Worm (Caenorhabditis elegans) whole organism, young adult: ENCODE data around the gene C26E1.1.

Source experiments
- B0336.3 ChIP-seq: fragments of 200-800 bp; sonication (Bioruptor generic); IDR thresholded peaks from 2 replicates; pipeline ENCODE4 v1.3.6; 2022; ENCODE audit warnings: missing genetic modification characterization, missing compliant biosample characterization
- C17E4.6 ChIP-seq: fragments of 200-800 bp; sonication (Bioruptor generic); IDR thresholded peaks from 2 replicates; pipeline ENCODE4 v1.3.6; 2022; ENCODE audit warnings: missing genetic modification reagents, missing genetic modification characterization, missing compliant biosample characterization
- F49E8.2 ChIP-seq: sonication (generic microtip); optimal IDR thresholded peaks from 3 replicates; lab custom pipeline; 2017; ENCODE audit warnings: missing genetic modification characterization, mild to moderate bottlenecking, missing compliant biosample characterization, antibody characterized with exemption, moderate library complexity; ENCODE audit not compliant: insufficient read depth
- K11D2.4 ChIP-seq: fragments of 200-800 bp; sonication (Bioruptor generic); IDR thresholded peaks from 2 replicates; pipeline ENCODE4 v1.3.6; 2022; ENCODE audit warnings: missing genetic modification reagents, missing genetic modification characterization, missing compliant biosample characterization
- T07F8.4 ChIP-seq: sonication (generic microtip); optimal IDR thresholded peaks from 2 replicates; lab custom pipeline; 2016; ENCODE audit warnings: mild to moderate bottlenecking, missing genetic modification characterization, moderate library complexity, missing compliant biosample characterization
- Y53F4B.3 ChIP-seq: fragments of 200-800 bp; sonication (Bioruptor generic); IDR thresholded peaks from 2 replicates; pipeline ENCODE4 v1.3.6; 2022; ENCODE audit warnings: missing genetic modification reagents, missing genetic modification characterization, missing compliant biosample characterization
- Y79H2A.3 ChIP-seq: fragments of 200-800 bp; sonication (Bioruptor generic); conservative IDR thresholded peaks from 2 replicates; pipeline ENCODE4 v1.3.6; 2022; ENCODE audit warnings: missing genetic modification reagents, missing genetic modification characterization, missing compliant biosample characterization
- Y95B8A.8 ChIP-seq: fragments of 200-800 bp; sonication (Bioruptor generic); IDR thresholded peaks from 2 replicates; pipeline ENCODE4 v1.3.6; 2022; ENCODE audit warnings: missing genetic modification reagents, missing genetic modification characterization, missing compliant biosample characterization
- athp-1 ChIP-seq: sonication (generic microtip); optimal IDR thresholded peaks from 2 replicates; lab custom pipeline; 2017; ENCODE audit warnings: mild to moderate bottlenecking, missing genetic modification characterization, missing compliant biosample characterization
- attf-3 ChIP-seq: fragments of 200-800 bp; sonication (Bioruptor generic); conservative IDR thresholded peaks from 2 replicates; pipeline ENCODE4 v1.3.6; 2022; ENCODE audit warnings: missing genetic modification reagents, missing genetic modification characterization, missing compliant biosample characterization
- attf-6 ChIP-seq: fragments of 200-800 bp; sonication (Bioruptor generic); IDR thresholded peaks from 2 replicates; pipeline ENCODE4 v1.3.6; 2022; ENCODE audit warnings: missing genetic modification reagents, missing genetic modification characterization, missing compliant biosample characterization
- ccch-3 ChIP-seq: fragments of 200-800 bp; sonication (Bioruptor generic); optimal IDR thresholded peaks from 2 replicates; lab custom pipeline; 2018; ENCODE audit warnings: mild to moderate bottlenecking, missing genetic modification characterization, missing compliant biosample characterization
- ceh-40 ChIP-seq: fragments of 200-800 bp; sonication (Bioruptor generic); IDR thresholded peaks from 2 replicates; pipeline ENCODE4 v1.3.6; 2022; ENCODE audit warnings: missing genetic modification characterization, missing compliant biosample characterization
- ceh-79 ChIP-seq: sonication (generic microtip); optimal IDR thresholded peaks from 2 replicates; lab custom pipeline; 2017; ENCODE audit warnings: mild to moderate bottlenecking, missing genetic modification characterization, missing compliant biosample characterization
- die-1 ChIP-seq: sonication (generic microtip); optimal IDR thresholded peaks from 2 replicates; lab custom pipeline; 2016; ENCODE audit warnings: missing genotype, mild to moderate bottlenecking, missing genetic modification characterization, missing compliant biosample characterization
- dox-1 ChIP-seq: fragments of 200-800 bp; sonication (Bioruptor generic); IDR thresholded peaks from 2 replicates; pipeline ENCODE4 v1.3.6; 2022; ENCODE audit warnings: missing genetic modification reagents, missing genetic modification characterization, missing compliant biosample characterization
- dpff-1 ChIP-seq: sonication (generic microtip); optimal IDR thresholded peaks from 2 replicates; lab custom pipeline; 2017; ENCODE audit warnings: mild to moderate bottlenecking, missing genetic modification characterization, missing compliant biosample characterization
- dpl-1 ChIP-seq: fragments of 150-350 bp; optimal IDR thresholded peaks from 2 replicates; lab custom pipeline; 2014; ENCODE audit warnings: missing biosample characterization, missing genetic modification reagents, missing genetic modification characterization
- egl-18 ChIP-seq: fragments of 200-800 bp; sonication (Bioruptor generic); IDR thresholded peaks from 2 replicates; pipeline ENCODE4 v1.3.6; 2022; ENCODE audit warnings: missing genetic modification reagents, missing genetic modification characterization, missing compliant biosample characterization
- egrh-3 ChIP-seq: fragments of 200-800 bp; sonication (Bioruptor generic); IDR thresholded peaks from 2 replicates; pipeline ENCODE4 v1.3.6; 2022; ENCODE audit warnings: missing genetic modification reagents, missing genetic modification characterization, missing compliant biosample characterization
- ekl-4 ChIP-seq: fragments of 200-800 bp; sonication (Bioruptor generic); IDR thresholded peaks from 2 replicates; pipeline ENCODE4 v1.3.6; 2022; ENCODE audit warnings: missing genetic modification reagents, missing genetic modification characterization, missing compliant biosample characterization
- him-1 ChIP-seq: sonication (generic microtip); optimal IDR thresholded peaks from 2 replicates; lab custom pipeline; 2016; ENCODE audit warnings: missing genotype, missing genetic modification reagents, missing genetic modification characterization, missing compliant biosample characterization
- lag-1 ChIP-seq: fragments of 200-800 bp; sonication (Bioruptor generic); IDR thresholded peaks from 2 replicates; pipeline ENCODE4 v1.3.6; 2022; ENCODE audit warnings: missing genetic modification reagents, missing genetic modification characterization, missing compliant biosample characterization
- let-526 ChIP-seq: fragments of 200-800 bp; sonication (Bioruptor generic); IDR thresholded peaks from 2 replicates; pipeline ENCODE4 v1.3.6; 2022; ENCODE audit warnings: missing genetic modification reagents, missing genetic modification characterization, missing compliant biosample characterization
- lin-40 ChIP-seq: sonication (generic microtip); optimal IDR thresholded peaks from 2 replicates; lab custom pipeline; 2016; ENCODE audit warnings: missing genetic modification characterization, mild to moderate bottlenecking, missing compliant biosample characterization, missing genotype, missing genetic modification reagents
- lin-54 ChIP-seq: fragments of 200-800 bp; sonication (Bioruptor generic); optimal IDR thresholded peaks from 2 replicates; lab custom pipeline; 2018; ENCODE audit warnings: mild to moderate bottlenecking, missing genetic modification characterization, missing compliant biosample characterization
- lir-1 ChIP-seq: fragments of 200-800 bp; sonication (Bioruptor generic); conservative IDR thresholded peaks from 2 replicates; pipeline ENCODE4 v1.3.6; 2022; ENCODE audit warnings: missing genetic modification reagents, missing genetic modification characterization, missing compliant biosample characterization
- lsl-1 ChIP-seq: fragments of 200-800 bp; sonication (Bioruptor generic); optimal IDR thresholded peaks from 2 replicates; lab custom pipeline; 2018; ENCODE audit warnings: mild to moderate bottlenecking, missing genetic modification characterization, moderate library complexity, missing compliant biosample characterization
- madf-10 ChIP-seq: sonication (generic microtip); optimal IDR thresholded peaks from 2 replicates; lab custom pipeline; 2016; ENCODE audit warnings: mild to moderate bottlenecking, missing genetic modification characterization, missing compliant biosample characterization
- madf-3 ChIP-seq: fragments of 200-800 bp; sonication (Bioruptor generic); IDR thresholded peaks from 2 replicates; pipeline ENCODE4 v1.3.6; 2022; ENCODE audit warnings: missing genetic modification reagents, missing genetic modification characterization, missing compliant biosample characterization
- madf-6 ChIP-seq: fragments of 200-800 bp; sonication (Bioruptor generic); IDR thresholded peaks from 2 replicates; pipeline ENCODE4 v1.3.6; 2022; ENCODE audit warnings: missing genetic modification reagents, missing genetic modification characterization, missing compliant biosample characterization
- madf-8 ChIP-seq: fragments of 200-800 bp; sonication (Bioruptor generic); conservative IDR thresholded peaks from 2 replicates; pipeline ENCODE4 v1.3.6; 2022; ENCODE audit warnings: missing genetic modification reagents, missing genetic modification characterization, missing compliant biosample characterization
- nfya-2 ChIP-seq: fragments of 200-800 bp; sonication (Bioruptor generic); IDR thresholded peaks from 2 replicates; pipeline ENCODE4 v1.3.6; 2022; ENCODE audit warnings: missing genetic modification reagents, missing genetic modification characterization, missing compliant biosample characterization
- nfyb-1 ChIP-seq: fragments of 200-800 bp; sonication (Bioruptor generic); IDR thresholded peaks from 2 replicates; pipeline ENCODE4 v1.3.6; 2022; ENCODE audit warnings: missing genetic modification reagents, missing genetic modification characterization, missing compliant biosample characterization
- nhr-27 ChIP-seq: fragments of 200-800 bp; sonication (Bioruptor generic); optimal IDR thresholded peaks from 2 replicates; lab custom pipeline; 2018; ENCODE audit warnings: mild to moderate bottlenecking, missing genetic modification characterization, moderate library complexity, missing compliant biosample characterization
- pha-4 ChIP-seq: fragments of 150-350 bp; sonication (generic microtip); optimal IDR thresholded peaks from 2 replicates; lab custom pipeline; 2014; ENCODE audit warnings: missing biosample characterization, missing genetic modification reagents, missing genetic modification characterization
- rpc-1 ChIP-seq, 2 experiments: fragments of 150-350 bp in 1 of 2; sonication (generic microtip) in 1 of 2; optimal IDR thresholded peaks; 2 replicates each; lab custom pipeline; 2014 to 2018; ENCODE audit warnings: missing biosample characterization in 1 of 2, missing genetic modification characterization in 1 of 2, missing genetic modification reagents in 1 of 2, missing genotype in 1 of 2
- sea-2 ChIP-seq: fragments of 200-800 bp; sonication (Bioruptor generic); IDR thresholded peaks from 2 replicates; pipeline ENCODE4 v1.3.6; 2022; ENCODE audit warnings: missing genetic modification characterization, missing compliant biosample characterization
- somi-1 ChIP-seq: fragments of 200-800 bp; sonication (Bioruptor generic); optimal IDR thresholded peaks from 2 replicates; lab custom pipeline; 2018; ENCODE audit warnings: mild to moderate bottlenecking, missing genetic modification characterization, missing compliant biosample characterization
- tbx-9 ChIP-seq: sonication (generic microtip); optimal IDR thresholded peaks from 2 replicates; lab custom pipeline; 2016; ENCODE audit warnings: borderline replicate concordance, missing genetic modification characterization, inconsistent platforms, missing compliant biosample characterization
- unc-130 ChIP-seq: sonication (generic microtip); optimal IDR thresholded peaks from 2 replicates; lab custom pipeline; 2016; ENCODE audit warnings: missing genetic modification reagents, missing genetic modification characterization, missing compliant biosample characterization
- xnd-1 ChIP-seq: sonication (generic microtip); optimal IDR thresholded peaks from 2 replicates; lab custom pipeline; 2016; ENCODE audit warnings: missing genotype, missing genetic modification reagents, missing genetic modification characterization, missing compliant biosample characterization
- zfh-2 ChIP-seq: fragments of 200-800 bp; sonication (Bioruptor generic); conservative IDR thresholded peaks from 2 replicates; pipeline ENCODE4 v1.3.6; 2022; ENCODE audit warnings: missing genetic modification reagents, missing genetic modification characterization, missing compliant biosample characterization
- zim-3 ChIP-seq: sonication (generic microtip); optimal IDR thresholded peaks from 2 replicates; lab custom pipeline; 2017; ENCODE audit warnings: mild to moderate bottlenecking, missing genetic modification characterization, moderate library complexity, missing compliant biosample characterization
- ztf-18 ChIP-seq: sonication (generic microtip); optimal IDR thresholded peaks from 2 replicates; lab custom pipeline; 2016; ENCODE audit warnings: missing genotype, mild to moderate bottlenecking, missing genetic modification characterization, missing compliant biosample characterization
- ztf-22 ChIP-seq: fragments of 200-800 bp; sonication (Bioruptor generic); optimal IDR thresholded peaks from 2 replicates; lab custom pipeline; 2018; ENCODE audit warnings: mild to moderate bottlenecking, missing genetic modification characterization, moderate library complexity, missing compliant biosample characterization
- ztf-3 ChIP-seq: fragments of 200-800 bp; sonication (Bioruptor generic); optimal IDR thresholded peaks from 2 replicates; lab custom pipeline; 2018; ENCODE audit warnings: mild to moderate bottlenecking, missing genetic modification characterization, missing compliant biosample characterization

The C26E1.1 gene

ce11 chrV:13309806-13310205, 12.5 kb downstream of the C26E1.1 start (continued):
- no peak for TF ChIP-seq lin-40 (tag; lab: Kevin White, UChicago)
- TF ChIP-seq madf-3 (GFP tag; lab: Robert Waterston, UW), result peak; percentile 63; the same call in 1 of the 2 replicates
- TF ChIP-seq F49E8.2 (tag; lab: Kevin White, UChicago), result no peak
- no peak for TF ChIP-seq tbx-9 (tag; lab: Kevin White, UChicago)
- peak; percentile 47; the same call in 1 of the 2 replicates for TF ChIP-seq B0336.3 (GFP tag; lab: Robert Waterston, UW)
- TF ChIP-seq let-526 (GFP tag; lab: Robert Waterston, UW), result no peak
- TF ChIP-seq Y79H2A.3 (GFP tag; lab: Robert Waterston, UW), result no peak
- no peak for TF ChIP-seq T07F8.4 (tag; lab: Kevin White, UChicago)
- no peak for TF ChIP-seq die-1 (tag; lab: Kevin White, UChicago)
- TF ChIP-seq Y53F4B.3 (GFP tag; lab: Robert Waterston, UW), result no peak
- TF ChIP-seq lsl-1, result peak; percentile 24
- peak; percentile 75 for TF ChIP-seq madf-6 (GFP tag; lab: Robert Waterston, UW)
- no peak for TF ChIP-seq somi-1
- peak; percentile 72; the same call in 1 of the 2 replicates for TF ChIP-seq ekl-4 (GFP tag; lab: Robert Waterston, UW)
- TF ChIP-seq attf-3 (GFP tag; lab: Robert Waterston, UW), result no peak
- TF ChIP-seq sea-2 (GFP tag; lab: Robert Waterston, UW), result no peak
- 0 out of 2 replicates have a peak, but pooled peaks have one; percentile 48 for TF ChIP-seq Y95B8A.8 (GFP tag; lab: Robert Waterston, UW)
- TF ChIP-seq egl-18 (GFP tag; lab: Robert Waterston, UW), result no peak
- TF ChIP-seq ceh-40 (GFP tag; lab: Robert Waterston, UW), result no peak
- no peak for TF ChIP-seq him-1 (tag; lab: Kevin White, UChicago)
- TF ChIP-seq C17E4.6 (GFP tag; lab: Robert Waterston, UW), result no peak
- no peak for TF ChIP-seq athp-1 (tag; lab: Kevin White, UChicago)
- TF ChIP-seq nfya-2, result no peak
- no peak for TF ChIP-seq attf-6 (GFP tag; lab: Robert Waterston, UW)
- no peak for TF ChIP-seq dox-1
- TF ChIP-seq zim-3 (tag; lab: Kevin White, UChicago), result no peak
- TF ChIP-seq lir-1, result no peak
- no peak for TF ChIP-seq madf-10 (tag; lab: Kevin White, UChicago)
- TF ChIP-seq ccch-3 (GFP tag; lab: Kevin White, UChicago), result no peak
- TF ChIP-seq ceh-79 (tag; lab: Kevin White, UChicago), result no peak
- TF ChIP-seq dpff-1 (tag; lab: Kevin White, UChicago), result no peak
- TF ChIP-seq ztf-22 (GFP tag; lab: Kevin White, UChicago), result no peak
- no peak for TF ChIP-seq dpl-1 (GFP tag; lab: Kevin White, UChicago)
- no peak for TF ChIP-seq madf-8 (GFP tag; lab: Robert Waterston, UW)
- TF ChIP-seq xnd-1 (tag; lab: Kevin White, UChicago), result peak; percentile 11
- no peak for TF ChIP-seq rpc-1 (optimal IDR thresholded peaks at IDR 0.05; lab: Kevin White, UChicago)
- TF ChIP-seq rpc-1 (tag; optimal IDR thresholded peaks at IDR 0.05; lab: Kevin White, UChicago), result no peak
- no peak for TF ChIP-seq ztf-3 (GFP tag; lab: Kevin White, UChicago)
- no peak for TF ChIP-seq nfyb-1
- no peak for TF ChIP-seq egrh-3
- TF ChIP-seq K11D2.4, result no peak
- peak; percentile 13 for TF ChIP-seq unc-130 (GFP tag; lab: Kevin White, UChicago)
- TF ChIP-seq lin-54 (GFP tag; lab: Kevin White, UChicago), result peak; percentile 25
- TF ChIP-seq lag-1 (GFP tag; lab: Robert Waterston, UW), result no peak
- TF ChIP-seq pha-4 (tag; lab: Kevin White, UChicago), result no peak
- no peak for TF ChIP-seq nhr-27 (tag; lab: Kevin White, UChicago)
- TF ChIP-seq zfh-2 (GFP tag; lab: Robert Waterston, UW), result no peak
- no peak for TF ChIP-seq ztf-18
